Fruit fly (Drosophila melanogaster) whole organism, embryonic: ENCODE data around the gene sesB.

Experiments used
- Adf1 ChIP-seq: fragments of 200-800 bp; sonication (Bioruptor generic); IDR thresholded peaks from 2 replicates; pipeline ENCODE4 v1.3.6; 2022; ENCODE audit warnings: missing biosample characterization, missing genetic modification characterization
- CG10543 ChIP-seq: fragments of 200-800 bp; sonication (Bioruptor generic); optimal IDR thresholded peaks from 3 replicates; lab custom pipeline; 2017; ENCODE audit warnings: missing biosample characterization, mild to moderate bottlenecking, missing genetic modification characterization, moderate library complexity
- CG10654 ChIP-seq: fragments of 200-800 bp; sonication (Bioruptor generic); optimal IDR thresholded peaks from 2 replicates; lab custom pipeline; 2016; ENCODE audit warnings: missing biosample characterization, missing genetic modification characterization
- CG12769 ChIP-seq: fragments of 200-800 bp; sonication (Bioruptor generic); optimal IDR thresholded peaks from 2 replicates; lab custom pipeline; 2019; ENCODE audit warnings: missing biosample characterization, mild to moderate bottlenecking, missing genetic modification characterization, moderate library complexity
- CG13287 ChIP-seq: fragments of 200-800 bp; sonication (Bioruptor generic); IDR thresholded peaks from 2 replicates; pipeline ENCODE4 v1.3.6; 2022; ENCODE audit warnings: missing biosample characterization, missing genetic modification characterization; ENCODE audit not compliant: partially characterized antibody
- CG15514 ChIP-seq: fragments of 200-800 bp; sonication (Bioruptor generic); optimal IDR thresholded peaks from 3 replicates; lab custom pipeline; 2017; ENCODE audit warnings: missing biosample characterization, missing genetic modification characterization, mild to moderate bottlenecking, moderate library complexity, missing genetic modification reagents
- CG16813 ChIP-seq: fragments of 200-800 bp; sonication (Bioruptor generic); IDR thresholded peaks from 3 replicates; pipeline ENCODE4 v1.3.6; 2022; ENCODE audit warnings: missing biosample characterization, missing genetic modification characterization; ENCODE audit not compliant: partially characterized antibody
- CG17328 ChIP-seq: fragments of 200-800 bp; sonication (Bioruptor generic); IDR thresholded peaks from 2 replicates; pipeline ENCODE4 v1.3.6; 2022; ENCODE audit warnings: missing biosample characterization, missing genetic modification characterization
- CG32532 ChIP-seq: fragments of 200-800 bp; sonication (Bioruptor generic); IDR thresholded peaks from 2 replicates; pipeline ENCODE4 v1.3.6; 2022; ENCODE audit warnings: missing biosample characterization, missing genetic modification characterization
- CG32772 ChIP-seq: fragments of 200-800 bp; sonication (Bioruptor generic); IDR thresholded peaks from 2 replicates; pipeline ENCODE4 v1.3.6; 2022; ENCODE audit warnings: missing biosample characterization, missing genetic modification characterization
- CG34224 ChIP-seq: fragments of 200-800 bp; sonication (Bioruptor generic); IDR thresholded peaks from 3 replicates; pipeline ENCODE4 v1.3.6; 2022; ENCODE audit warnings: missing biosample characterization, missing genetic modification characterization; ENCODE audit not compliant: partially characterized antibody
- CG4328 ChIP-seq: fragments of 200-800 bp; sonication (Bioruptor generic); optimal IDR thresholded peaks from 3 replicates; lab custom pipeline; 2017; ENCODE audit warnings: missing biosample characterization, missing genetic modification reagents, missing genetic modification characterization
- CG7357 ChIP-seq: fragments of 200-800 bp; sonication (Bioruptor generic); IDR thresholded peaks from 3 replicates; pipeline ENCODE4 v1.3.6; 2022; ENCODE audit warnings: missing biosample characterization, missing genetic modification characterization
- CG7987 ChIP-seq: fragments of 200-800 bp; sonication (Bioruptor generic); optimal IDR thresholded peaks from 2 replicates; lab custom pipeline; 2018; ENCODE audit warnings: missing biosample characterization, mild to moderate bottlenecking, missing genetic modification characterization, moderate library complexity
- CG8290 ChIP-seq, 3 experiments: fragments of 200-800 bp; sonication (Bioruptor generic); optimal IDR thresholded peaks; 2 replicates each; lab custom pipeline; 2016 to 2019; ENCODE audit warnings: missing biosample characterization in 3 of 3, missing genetic modification characterization in 3 of 3, mild to moderate bottlenecking in 2 of 3, moderate library complexity in 1 of 3
- CG8359 ChIP-seq: fragments of 200-800 bp; sonication (Bioruptor generic); optimal IDR thresholded peaks from 2 replicates; lab custom pipeline; 2017; ENCODE audit warnings: missing biosample characterization, mild to moderate bottlenecking, missing genetic modification characterization, borderline replicate concordance
- D19A ChIP-seq: fragments of 200-800 bp; optimal IDR thresholded peaks from 3 replicates; lab custom pipeline; 2019; ENCODE audit warnings: missing biosample characterization, mild to moderate bottlenecking, missing genetic modification characterization, moderate library complexity
- Ets65A ChIP-seq: fragments of 200-800 bp; sonication (Bioruptor generic); peaks from one replicate; lab custom pipeline; 2016; ENCODE audit warnings: missing biosample characterization, missing genetic modification characterization
- Fer1 ChIP-seq: fragments of 200-800 bp; sonication (Bioruptor generic); optimal IDR thresholded peaks from 2 replicates; lab custom pipeline; 2017; ENCODE audit warnings: missing biosample characterization, mild to moderate bottlenecking, missing genetic modification characterization
- MTF-1 ChIP-seq: fragments of 200-800 bp; sonication (Bioruptor generic); optimal IDR thresholded peaks from 2 replicates; lab custom pipeline; 2018; ENCODE audit warnings: missing biosample characterization, mild to moderate bottlenecking, missing genetic modification characterization, borderline replicate concordance
- Pdp1 ChIP-seq, 2 experiments: fragments of 200-800 bp; sonication (Bioruptor generic); optimal IDR thresholded peaks; 3 replicates each; lab custom pipeline; 2016; ENCODE audit warnings: missing biosample characterization in 2 of 2, missing genetic modification characterization in 2 of 2, mild to moderate bottlenecking in 1 of 2, moderate library complexity in 1 of 2
- amos ChIP-seq: fragments of 200-800 bp; sonication (Bioruptor generic); IDR thresholded peaks from 2 replicates; pipeline ENCODE4 v1.3.6; 2022; ENCODE audit warnings: missing biosample characterization, missing genetic modification characterization; ENCODE audit not compliant: partially characterized antibody
- chinmo ChIP-seq: fragments of 200-800 bp; sonication (Bioruptor generic); IDR thresholded peaks from 4 replicates; pipeline ENCODE4 v1.3.6; 2022; ENCODE audit warnings: missing biosample characterization, missing genetic modification characterization; ENCODE audit not compliant: partially characterized antibody
- chm ChIP-seq: fragments of 200-800 bp; sonication (Bioruptor generic); IDR thresholded peaks from 2 replicates; pipeline ENCODE4 v1.3.6; 2022; ENCODE audit warnings: missing biosample characterization, missing genetic modification characterization
- ci ChIP-seq: fragments of 200-800 bp; sonication (Bioruptor generic); IDR thresholded peaks from 3 replicates; pipeline ENCODE4 v1.3.6; 2022; ENCODE audit warnings: missing biosample characterization, missing genetic modification characterization
- corto ChIP-seq: fragments of 200-800 bp; sonication (Bioruptor generic); optimal IDR thresholded peaks from 2 replicates; lab custom pipeline; 2016; ENCODE audit warnings: missing biosample characterization, mild to moderate bottlenecking, missing genetic modification characterization, moderate library complexity
- crol ChIP-seq: fragments of 200-800 bp; sonication (Bioruptor generic); IDR thresholded peaks from 2 replicates; pipeline ENCODE4 v1.3.6; 2022; ENCODE audit warnings: missing biosample characterization, missing genetic modification characterization
- da ChIP-seq: fragments of 200-800 bp; sonication (Bioruptor generic); optimal IDR thresholded peaks from 2 replicates; lab custom pipeline; 2016; ENCODE audit warnings: missing biosample characterization, missing genetic modification characterization
- ftz-f1 ChIP-seq: fragments of 200-800 bp; sonication (Bioruptor generic); optimal IDR thresholded peaks from 2 replicates; lab custom pipeline; 2016; ENCODE audit warnings: missing biosample characterization, missing genetic modification characterization
- grau ChIP-seq: fragments of 200-800 bp; optimal IDR thresholded peaks from 3 replicates; lab custom pipeline; 2019; ENCODE audit warnings: missing biosample characterization, mild to moderate bottlenecking, missing genetic modification characterization, moderate library complexity
- lab ChIP-seq: fragments of 200-800 bp; sonication (Bioruptor generic); optimal IDR thresholded peaks from 3 replicates; lab custom pipeline; 2017; ENCODE audit warnings: missing biosample characterization, missing genetic modification characterization, mild to moderate bottlenecking, moderate library complexity, missing genetic modification reagents
- lilli ChIP-seq: fragments of 200-800 bp; sonication (Bioruptor generic); optimal IDR thresholded peaks from 3 replicates; lab custom pipeline; 2016; ENCODE audit warnings: missing biosample characterization, missing genetic modification characterization
- lola ChIP-seq, 3 experiments: fragments of >200 bp in 2 of 3; fragments of 200-800 bp in 1 of 3; sonication (Bioruptor generic) in 1 of 3; optimal IDR thresholded peaks; 2 replicates each; lab custom pipeline; 2017 to 2019; ENCODE audit warnings: missing biosample characterization in 3 of 3, missing genetic modification characterization in 3 of 3, mild to moderate bottlenecking in 1 of 3, moderate library complexity in 1 of 3
- mirr ChIP-seq: fragments of 200-800 bp; sonication (Bioruptor generic); optimal IDR thresholded peaks from 3 replicates; lab custom pipeline; 2018; ENCODE audit warnings: missing biosample characterization, mild to moderate bottlenecking, missing genetic modification characterization
- nom ChIP-seq: fragments of 200-800 bp; sonication (Bioruptor generic); optimal IDR thresholded peaks from 2 replicates; lab custom pipeline; 2017; ENCODE audit warnings: missing biosample characterization, missing genetic modification characterization, mild to moderate bottlenecking, moderate library complexity, missing genetic modification reagents
- rib ChIP-seq: fragments of 200-800 bp; sonication (Bioruptor generic); IDR thresholded peaks from 2 replicates; pipeline ENCODE4 v1.3.6; 2022; ENCODE audit warnings: missing biosample characterization, missing genetic modification characterization
- schlank ChIP-seq: fragments of 200-800 bp; sonication (Bioruptor generic); optimal IDR thresholded peaks from 2 replicates; lab custom pipeline; 2018; ENCODE audit warnings: missing biosample characterization, mild to moderate bottlenecking, missing genetic modification characterization
- scrt ChIP-seq: fragments of 200-800 bp; sonication (Bioruptor generic); optimal IDR thresholded peaks from 2 replicates; lab custom pipeline; 2018; ENCODE audit warnings: missing biosample characterization, mild to moderate bottlenecking, missing genetic modification characterization, moderate library complexity
- sd ChIP-seq: fragments of 200-800 bp; sonication (Bioruptor generic); optimal IDR thresholded peaks from 3 replicates; lab custom pipeline; 2018; ENCODE audit warnings: missing biosample characterization, mild to moderate bottlenecking, missing genetic modification characterization, moderate library complexity
- sna ChIP-seq: fragments of 200-800 bp; sonication (Bioruptor generic); IDR thresholded peaks from 2 replicates; pipeline ENCODE4 v1.3.6; 2022; ENCODE audit warnings: missing biosample characterization, missing genetic modification characterization; ENCODE audit not compliant: partially characterized antibody
- sqz ChIP-seq: fragments of 200-800 bp; sonication (Bioruptor generic); optimal IDR thresholded peaks from 3 replicates; lab custom pipeline; 2018; ENCODE audit warnings: missing biosample characterization, mild to moderate bottlenecking, missing genetic modification characterization
- unc-4 ChIP-seq: fragments of 200-800 bp; sonication (Bioruptor generic); IDR thresholded peaks from 2 replicates; pipeline ENCODE4 v1.3.6; 2022; ENCODE audit warnings: missing biosample characterization, missing genetic modification characterization; ENCODE audit not compliant: partially characterized antibody
- unpg ChIP-seq: fragments of 200-800 bp; sonication (Bioruptor generic); optimal IDR thresholded peaks from 3 replicates; lab custom pipeline; 2018; ENCODE audit warnings: missing biosample characterization, mild to moderate bottlenecking, missing genetic modification characterization, moderate library complexity
- yki ChIP-seq: fragments of >200 bp; optimal IDR thresholded peaks from 3 replicates; lab custom pipeline; 2018

Gene sesB

DNA sequence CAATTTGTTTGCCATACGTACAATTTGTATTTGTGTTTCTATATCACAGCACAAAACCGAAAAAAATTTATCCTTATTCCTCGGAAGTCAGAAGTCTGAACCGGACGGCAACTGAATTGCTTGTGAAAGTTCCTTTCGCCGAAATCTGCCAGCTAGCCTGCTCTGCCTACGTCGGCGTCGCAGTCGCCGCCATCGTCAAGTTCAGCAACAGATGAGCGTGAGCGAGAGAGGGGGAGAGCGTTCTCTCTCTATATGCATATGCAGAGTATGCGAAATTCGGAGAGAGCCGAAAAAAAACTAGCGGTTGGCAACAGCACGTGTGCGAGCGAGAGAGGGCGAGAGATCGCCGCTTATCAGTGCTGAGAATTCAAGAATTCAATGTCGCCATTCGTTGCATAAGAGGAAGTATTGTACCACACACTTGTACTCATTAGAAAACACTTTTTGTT lies 2.4 kb downstream of the sesB start (continued):
- peak; percentile 55; the same call in 1 of the 2 replicates for TF ChIP-seq rib
- TF ChIP-seq lola (GFP tag; optimal IDR thresholded peaks at IDR 0.05; lab: Kevin White, UChicago), result no peak
- TF ChIP-seq sqz (GFP tag; lab: Kevin White, UChicago), result peak; percentile 87
- peak; percentile 32; the same call in 1 of the 2 replicates for TF ChIP-seq crol (GFP tag; lab: Robert Waterston, UW)
- TF ChIP-seq amos, result no peak; the same call in 1 of the 2 replicates
- TF ChIP-seq schlank (tag; lab: Kevin White, UChicago), result peak; percentile 6
- TF ChIP-seq CG12769 (tag; lab: Kevin White, UChicago), result peak; percentile 20
- TF ChIP-seq Pdp1 (GFP tag; optimal IDR thresholded peaks at IDR 0.05; lab: Kevin White, UChicago), result peak in 1 of 2 experiments; percentile 98
- TF ChIP-seq CG10654 (GFP tag; lab: Kevin White, UChicago), result no peak
- TF ChIP-seq CG15514 (GFP tag; lab: Kevin White, UChicago), result peak; percentile 30
- no peak for TF ChIP-seq CG8290 (GFP tag; optimal IDR thresholded peaks at IDR 0.05; lab: Kevin White, UChicago)
- TF ChIP-seq CG8290 (tag; optimal IDR thresholded peaks at IDR 0.05; lab: Kevin White, UChicago), result peak in 1 of 2 experiments; percentile 21
- TF ChIP-seq CG34224 (GFP tag; lab: Robert Waterston, UW), result 0 out of 3 replicates have a peak, but pooled peaks have one; percentile 56
- peak; percentile 30 for TF ChIP-seq nom (GFP tag; lab: Kevin White, UChicago)
- TF ChIP-seq unpg, result no peak
- peak; percentile 0 for TF ChIP-seq MTF-1 (GFP tag; lab: Kevin White, UChicago)
- peak; percentile 57; the same call in 2 of the 3 replicates for TF ChIP-seq ci (GFP tag; lab: Robert Waterston, UW)
- peak; percentile 94 for TF ChIP-seq scrt
- TF ChIP-seq CG17328 (GFP tag; lab: Robert Waterston, UW), result 0 out of 2 replicates have a peak, but pooled peaks have one; percentile 7
- TF ChIP-seq lilli, result peak; percentile 50
- TF ChIP-seq CG32772 (GFP tag; lab: Robert Waterston, UW), result 0 out of 2 replicates have a peak, but pooled peaks have one; percentile 25
- 0 out of 2 replicates have a peak, but pooled peaks have one; percentile 22 for TF ChIP-seq CG13287
- peak; percentile 50; the same call in 1 of the 2 replicates for TF ChIP-seq chm
- TF ChIP-seq sna (GFP tag; lab: Robert Waterston, UW), result 0 out of 2 replicates have a peak, but pooled peaks have one; percentile 26
- no peak for TF ChIP-seq CG4328 (GFP tag; lab: Kevin White, UChicago)
- TF ChIP-seq lab (GFP tag; lab: Kevin White, UChicago), result peak; percentile 24
- TF ChIP-seq CG16813 (GFP tag; lab: Robert Waterston, UW), result 0 out of 3 replicates have a peak, but pooled peaks have one; percentile 16
- TF ChIP-seq sd (tag; lab: Kevin White, UChicago), result peak; percentile 79
- TF ChIP-seq mirr (GFP tag; lab: Kevin White, UChicago), result peak; percentile 53
- peak; percentile 80; the same call in 2 of the 4 replicates for TF ChIP-seq chinmo
- TF ChIP-seq Ets65A (GFP tag; lab: Kevin White, UChicago), result peak; percentile 18
- 0 out of 2 replicates have a peak, but pooled peaks have one; percentile 17 for TF ChIP-seq unc-4 (GFP tag; lab: Robert Waterston, UW)
- TF ChIP-seq CG7987, result peak; percentile 2
- peak; percentile 61; the same call in 1 of the 2 replicates for TF ChIP-seq CG32532 (GFP tag; lab: Robert Waterston, UW)
- TF ChIP-seq yki, result peak; percentile 63
- TF ChIP-seq corto (GFP tag; lab: Kevin White, UChicago), result peak; percentile 12
- TF ChIP-seq da (GFP tag; lab: Kevin White, UChicago), result no peak
- TF ChIP-seq Adf1 (GFP tag; lab: Robert Waterston, UW), result peak; percentile 97
- TF ChIP-seq CG10543, result peak; percentile 2
- no peak for TF ChIP-seq CG8359 (GFP tag; lab: Kevin White, UChicago)
- TF ChIP-seq D19A (tag; lab: Kevin White, UChicago), result peak; percentile 96
- no peak for TF ChIP-seq grau (tag; lab: Kevin White, UChicago)
- no peak for TF ChIP-seq CG7357 (GFP tag; lab: Robert Waterston, UW)
- TF ChIP-seq ftz-f1, result peak; percentile 55
- TF ChIP-seq Fer1, result peak; percentile 8
